Worm (Caenorhabditis elegans): ENCODE results near the gene twk-21.

Gene twk-21

DNA sequence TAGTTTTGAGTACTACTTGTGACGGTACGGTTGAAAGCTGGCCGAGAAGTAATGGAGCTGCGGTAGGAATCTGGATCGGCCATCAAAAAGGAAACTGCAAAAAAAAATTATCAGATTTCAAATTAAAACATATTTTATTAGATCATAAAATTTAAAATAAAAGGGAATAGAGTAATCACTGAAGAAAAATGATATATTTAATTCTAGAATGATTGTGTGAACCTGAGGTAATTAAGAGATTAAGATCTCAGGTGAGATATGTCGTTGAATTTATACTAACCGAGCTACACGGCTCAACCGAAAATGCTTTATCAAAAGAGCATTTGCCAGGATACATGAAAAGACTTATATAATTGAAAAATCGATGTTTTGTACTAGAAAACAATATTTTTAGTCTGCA is 29.7 kb upstream of the twk-21 start, which contains the start of gene ifa-3:
Gene ifa-3 (minus strand): TSS at position 101 of the 400 bp plus-strand sequence.
- TF ChIP-seq tra-4 (tag; optimal IDR thresholded peaks at IDR 0.05), result no peak
- no peak for TF ChIP-seq tbx-37 (GFP tag; conservative IDR thresholded peaks at IDR 0.05)
- no peak for TF ChIP-seq B0310.2 (tag; optimal IDR thresholded peaks at IDR 0.05)
- TF ChIP-seq hnd-1 (tag; optimal IDR thresholded peaks at IDR 0.05), result no peak
- no peak for TF ChIP-seq hmbx-1 (tag; optimal IDR thresholded peaks at IDR 0.05)
- TF ChIP-seq ama-1 (optimal IDR thresholded peaks at IDR 0.05), result no peak
- no peak for TF ChIP-seq ceh-36 (tag; optimal IDR thresholded peaks at IDR 0.05)
- no peak for TF ChIP-seq hmg-4 (GFP tag; optimal IDR thresholded peaks at IDR 0.05)
- TF ChIP-seq flt-1 (GFP tag; IDR thresholded peaks at IDR 0.05), result no peak
- no peak for TF ChIP-seq ceh-13 (GFP tag; optimal IDR thresholded peaks at IDR 0.05)
- no peak for TF ChIP-seq ets-7 (tag; optimal IDR thresholded peaks at IDR 0.05)
- no peak for TF ChIP-seq pes-1 (GFP tag; IDR thresholded peaks at IDR 0.05)
- no peak for TF ChIP-seq aly-1 (tag; optimal IDR thresholded peaks at IDR 0.05)
- TF ChIP-seq tbx-11 (GFP tag; IDR thresholded peaks at IDR 0.05), result no peak
- TF ChIP-seq sea-1 (GFP tag; conservative IDR thresholded peaks at IDR 0.05), result no peak
- no peak for TF ChIP-seq F13C5.2 (tag; optimal IDR thresholded peaks at IDR 0.05)
- no peak for TF ChIP-seq scrt-1 (GFP tag; IDR thresholded peaks at IDR 0.05)

ce11 chrX:16271147-16271546 is 28.5 kb upstream of the twk-21 start:
- TF ChIP-seq pes-1 (GFP tag; IDR thresholded peaks at IDR 0.05), result peak; percentile 71
- 0 out of 2 replicates have a peak, but pooled peaks have one; percentile 55 for TF ChIP-seq flt-1 (GFP tag; IDR thresholded peaks at IDR 0.05)
- TF ChIP-seq aly-1 (tag; optimal IDR thresholded peaks at IDR 0.05), result no peak
- peak; percentile 66; the same call in 1 of the 2 replicates for TF ChIP-seq tbx-11 (GFP tag; IDR thresholded peaks at IDR 0.05)
- TF ChIP-seq hnd-1 (tag; optimal IDR thresholded peaks at IDR 0.05), result peak; percentile 34
- peak; percentile 38; the same call in 1 of the 2 replicates for TF ChIP-seq tbx-37 (GFP tag; conservative IDR thresholded peaks at IDR 0.05)
- TF ChIP-seq F13C5.2 (tag; optimal IDR thresholded peaks at IDR 0.05), result no peak

DNA sequence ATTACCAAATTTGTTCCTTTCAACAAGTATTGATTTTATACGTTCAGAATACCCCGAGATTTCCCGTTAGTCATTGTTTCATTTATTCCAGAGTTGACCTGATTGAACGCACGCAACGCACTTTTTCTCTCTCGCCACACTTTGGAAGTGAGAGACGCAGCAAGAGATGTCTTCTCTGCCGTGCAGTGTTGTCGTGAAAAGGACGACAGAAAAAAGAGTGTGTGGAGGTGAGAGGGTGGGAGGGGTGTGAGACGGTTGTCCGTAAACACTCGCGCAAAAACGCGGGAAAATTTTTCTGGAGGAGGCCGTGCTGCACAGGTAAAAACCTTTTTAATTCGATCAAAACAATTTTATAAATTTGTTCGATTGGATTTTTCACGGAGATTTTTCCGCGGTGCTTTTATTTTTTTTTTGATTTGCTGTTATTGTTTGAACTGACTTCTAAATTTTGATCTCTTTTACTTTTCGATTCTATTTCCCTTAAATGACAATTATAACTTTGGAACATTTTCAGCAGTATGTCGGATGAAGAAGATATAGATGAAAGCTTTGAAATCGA is 24.4 kb upstream of the twk-21 start, which contains the start of gene sdc-1:
Gene sdc-1 (plus strand): TSS at position 509 of the 559 bp plus-strand sequence.
- TF ChIP-seq F13C5.2 (tag; optimal IDR thresholded peaks at IDR 0.05), result peak; percentile 48
- no peak for TF ChIP-seq tbx-11 (GFP tag; IDR thresholded peaks at IDR 0.05)

ce11 chrX:16283103-16283502 is 16.6 kb upstream of the twk-21 start, which contains the start of gene F52E10.2:
TSS of gene F52E10.2 (minus strand) at chrX:16283203.
- TF ChIP-seq ceh-13 (GFP tag; optimal IDR thresholded peaks at IDR 0.05) (no peak), hnd-1 (tag; optimal IDR thresholded peaks at IDR 0.05) (no peak), ama-1 (optimal IDR thresholded peaks at IDR 0.05) (no peak), ceh-36 (tag; optimal IDR thresholded peaks at IDR 0.05) (no peak), flt-1 (GFP tag; IDR thresholded peaks at IDR 0.05) (no peak), tbx-11 (GFP tag; IDR thresholded peaks at IDR 0.05) (no peak), scrt-1 (GFP tag; IDR thresholded peaks at IDR 0.05) (no peak), B0310.2 (tag; optimal IDR thresholded peaks at IDR 0.05) (no peak), aly-1 (tag; optimal IDR thresholded peaks at IDR 0.05) (no peak), tbx-37 (GFP tag; conservative IDR thresholded peaks at IDR 0.05) (no peak)

DNA sequence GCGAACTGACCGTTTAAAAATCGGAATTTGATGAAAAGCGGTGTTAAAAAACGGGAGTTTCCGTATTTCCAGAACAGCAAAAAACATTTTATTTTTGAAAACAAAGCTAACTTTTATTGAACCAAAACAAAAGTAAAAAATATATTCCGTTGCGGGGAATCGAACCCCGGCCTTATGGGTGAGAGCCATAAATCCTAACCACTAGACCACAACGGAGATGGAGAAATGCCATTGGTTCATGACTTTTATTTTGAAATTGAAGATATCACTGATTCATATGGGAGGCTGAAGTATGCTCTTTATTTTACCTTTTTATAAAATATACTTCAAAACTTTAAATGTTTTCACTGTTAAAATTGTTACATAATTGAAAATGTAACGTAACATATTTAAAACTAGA is 14.5 kb upstream of the twk-21 start:
- TF ChIP-seq B0310.2 (tag; optimal IDR thresholded peaks at IDR 0.05) (no peak), scrt-1 (GFP tag; IDR thresholded peaks at IDR 0.05) (no peak), sea-1 (GFP tag; conservative IDR thresholded peaks at IDR 0.05) (no peak), F13C5.2 (tag; optimal IDR thresholded peaks at IDR 0.05) (no peak), hmbx-1 (tag; optimal IDR thresholded peaks at IDR 0.05) (no peak), ceh-13 (GFP tag; optimal IDR thresholded peaks at IDR 0.05) (no peak), aly-1 (tag; optimal IDR thresholded peaks at IDR 0.05) (no peak), hmg-4 (GFP tag; optimal IDR thresholded peaks at IDR 0.05) (no peak), ceh-36 (tag; optimal IDR thresholded peaks at IDR 0.05) (no peak), hnd-1 (tag; optimal IDR thresholded peaks at IDR 0.05) (no peak), tbx-11 (GFP tag; IDR thresholded peaks at IDR 0.05) (no peak), pes-1 (GFP tag; IDR thresholded peaks at IDR 0.05) (no peak), ets-7 (tag; optimal IDR thresholded peaks at IDR 0.05) (no peak)

DNA sequence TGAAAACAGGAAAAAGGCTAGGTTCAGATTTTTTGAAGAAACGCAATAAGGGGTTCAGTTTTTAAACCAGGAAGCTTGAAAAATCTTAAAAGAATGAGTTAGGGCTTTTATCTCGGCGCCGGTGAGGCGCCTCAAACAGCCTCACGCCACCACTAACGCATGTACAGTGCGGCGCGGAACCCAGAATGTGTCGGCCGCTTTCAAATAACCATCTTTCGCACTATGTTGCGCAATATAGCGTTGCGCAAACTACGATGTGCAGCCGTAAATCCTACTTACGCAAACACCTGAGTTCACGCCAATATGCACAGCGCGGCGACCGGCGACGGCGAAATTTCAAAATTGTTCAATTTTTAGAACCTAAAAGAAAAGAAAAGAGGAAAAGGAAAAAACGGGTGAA is 10.1 kb upstream of the twk-21 start:
- no peak for TF ChIP-seq ceh-36 (tag; optimal IDR thresholded peaks at IDR 0.05)
- no peak for TF ChIP-seq scrt-1 (GFP tag; IDR thresholded peaks at IDR 0.05)
- no peak for TF ChIP-seq flt-1 (GFP tag; IDR thresholded peaks at IDR 0.05)
- TF ChIP-seq ceh-13 (GFP tag; optimal IDR thresholded peaks at IDR 0.05), result no peak
- no peak for TF ChIP-seq tra-4 (tag; optimal IDR thresholded peaks at IDR 0.05)
- no peak for TF ChIP-seq sea-1 (GFP tag; conservative IDR thresholded peaks at IDR 0.05)
- TF ChIP-seq B0310.2 (tag; optimal IDR thresholded peaks at IDR 0.05), result no peak
- no peak for TF ChIP-seq tbx-37 (GFP tag; conservative IDR thresholded peaks at IDR 0.05)
- no peak for TF ChIP-seq pes-1 (GFP tag; IDR thresholded peaks at IDR 0.05)
- no peak for TF ChIP-seq ets-7 (tag; optimal IDR thresholded peaks at IDR 0.05)
- TF ChIP-seq aly-1 (tag; optimal IDR thresholded peaks at IDR 0.05), result no peak

DNA sequence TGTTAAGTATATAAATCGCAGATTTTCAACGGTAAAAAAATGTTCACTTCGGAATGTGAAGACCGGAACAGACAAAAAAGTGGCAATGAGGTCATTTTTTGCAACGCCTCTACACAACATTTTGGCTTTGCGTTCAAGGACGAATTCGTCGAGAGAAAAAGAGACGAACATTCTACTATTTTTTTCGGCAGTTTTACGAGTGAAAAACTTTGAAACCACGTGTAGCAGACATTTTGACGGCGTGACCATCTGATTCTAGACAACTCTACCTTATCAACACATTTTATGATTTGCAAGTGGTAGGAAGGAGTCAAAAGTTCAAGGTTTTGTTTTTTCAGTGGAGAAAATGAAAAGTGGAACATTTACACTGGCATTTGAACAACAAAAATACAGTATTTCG is 9.2 kb upstream of the twk-21 start:
- TF ChIP-seq aly-1 (tag; optimal IDR thresholded peaks at IDR 0.05) (no peak), tbx-11 (GFP tag; IDR thresholded peaks at IDR 0.05) (no peak)

ce11 chrX:16292933-16293332 is 6.8 kb upstream of the twk-21 start, which contains the start of gene F52E10.4:
TSS of gene F52E10.4 (minus strand) at chrX:16293033.
- TF ChIP-seq tra-4 (tag; optimal IDR thresholded peaks at IDR 0.05), result no peak
- TF ChIP-seq hmg-4 (GFP tag; optimal IDR thresholded peaks at IDR 0.05), result no peak
- TF ChIP-seq pes-1 (GFP tag; IDR thresholded peaks at IDR 0.05), result no peak
- TF ChIP-seq aly-1 (tag; optimal IDR thresholded peaks at IDR 0.05), result no peak
- no peak for TF ChIP-seq tbx-11 (GFP tag; IDR thresholded peaks at IDR 0.05)
- TF ChIP-seq ceh-13 (GFP tag; optimal IDR thresholded peaks at IDR 0.05), result no peak
- no peak for TF ChIP-seq ceh-36 (tag; optimal IDR thresholded peaks at IDR 0.05)
- TF ChIP-seq scrt-1 (GFP tag; IDR thresholded peaks at IDR 0.05), result no peak
- TF ChIP-seq hmbx-1 (tag; optimal IDR thresholded peaks at IDR 0.05), result no peak
- no peak for TF ChIP-seq tbx-37 (GFP tag; conservative IDR thresholded peaks at IDR 0.05)
- no peak for TF ChIP-seq flt-1 (GFP tag; IDR thresholded peaks at IDR 0.05)
- TF ChIP-seq F13C5.2 (tag; optimal IDR thresholded peaks at IDR 0.05), result no peak
- TF ChIP-seq B0310.2 (tag; optimal IDR thresholded peaks at IDR 0.05), result no peak
